Worm (Caenorhabditis elegans): ENCODE data around the gene T01E8.8.

The T01E8.8 gene

DNA sequence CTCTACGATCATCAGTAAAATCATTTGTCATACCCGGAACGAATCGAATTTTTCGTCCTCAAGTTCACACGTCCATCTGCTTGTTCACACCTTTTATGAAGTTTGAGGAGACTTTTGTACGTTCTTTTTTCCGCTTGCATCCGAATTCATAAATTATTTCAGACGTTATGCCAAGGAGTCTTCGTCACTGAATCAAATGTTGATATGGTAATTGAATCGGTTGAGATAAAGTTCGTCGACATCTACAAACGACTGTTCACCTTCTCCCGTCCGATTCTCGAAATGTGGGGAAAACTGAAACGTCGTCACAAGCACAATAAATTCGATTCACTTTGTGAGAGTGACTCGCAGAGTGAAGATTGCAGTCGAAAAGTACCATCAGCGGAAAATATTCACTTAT, 21.0 kb downstream of the T01E8.8 start:
- TF ChIP-seq hmbx-1 (tag; optimal IDR thresholded peaks at IDR 0.05) (no peak), tbx-37 (GFP tag; conservative IDR thresholded peaks at IDR 0.05) (no peak), tbx-11 (GFP tag; IDR thresholded peaks at IDR 0.05) (no peak), scrt-1 (GFP tag; IDR thresholded peaks at IDR 0.05) (no peak), tra-4 (tag; optimal IDR thresholded peaks at IDR 0.05) (no peak), F13C5.2 (tag; optimal IDR thresholded peaks at IDR 0.05) (no peak), ceh-36 (tag; optimal IDR thresholded peaks at IDR 0.05) (no peak), sea-1 (GFP tag; conservative IDR thresholded peaks at IDR 0.05) (no peak), B0310.2 (tag; optimal IDR thresholded peaks at IDR 0.05) (no peak), aly-1 (tag; optimal IDR thresholded peaks at IDR 0.05) (no peak), hnd-1 (tag; optimal IDR thresholded peaks at IDR 0.05) (no peak), pes-1 (GFP tag; IDR thresholded peaks at IDR 0.05) (no peak), hmg-4 (GFP tag; optimal IDR thresholded peaks at IDR 0.05) (no peak), ceh-13 (GFP tag; optimal IDR thresholded peaks at IDR 0.05) (no peak), ets-7 (tag; optimal IDR thresholded peaks at IDR 0.05) (no peak), ama-1 (optimal IDR thresholded peaks at IDR 0.05) (no peak), flt-1 (GFP tag; IDR thresholded peaks at IDR 0.05) (no peak)

DNA sequence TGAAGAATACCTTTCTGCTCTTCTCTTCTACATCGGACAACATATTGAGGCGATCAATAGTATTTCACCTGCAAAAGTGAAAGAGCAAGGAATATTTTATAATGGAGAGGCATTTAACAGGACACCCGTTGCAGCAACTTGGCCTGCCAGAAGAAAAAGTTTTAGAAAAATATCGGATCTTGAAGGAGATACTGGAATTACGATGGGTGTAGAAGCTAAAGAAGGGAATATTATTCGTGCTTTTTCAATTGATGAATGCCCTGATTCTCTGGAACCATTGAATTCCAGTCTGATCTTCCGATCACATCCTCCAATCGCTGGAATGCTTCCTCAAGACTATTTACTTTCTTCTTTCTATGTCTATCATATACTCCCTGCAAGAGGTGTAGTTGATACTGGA, 30.2 kb downstream of the T01E8.8 start:
- TF ChIP-seq ets-7 (tag; optimal IDR thresholded peaks at IDR 0.05) (no peak), flt-1 (GFP tag; IDR thresholded peaks at IDR 0.05) (no peak), ceh-36 (tag; optimal IDR thresholded peaks at IDR 0.05) (no peak), tra-4 (tag; optimal IDR thresholded peaks at IDR 0.05) (no peak), hmg-4 (GFP tag; optimal IDR thresholded peaks at IDR 0.05) (no peak), hnd-1 (tag; optimal IDR thresholded peaks at IDR 0.05) (no peak), tbx-37 (GFP tag; conservative IDR thresholded peaks at IDR 0.05) (no peak), hmbx-1 (tag; optimal IDR thresholded peaks at IDR 0.05) (no peak), ama-1 (optimal IDR thresholded peaks at IDR 0.05) (no peak), F13C5.2 (tag; optimal IDR thresholded peaks at IDR 0.05) (no peak), aly-1 (tag; optimal IDR thresholded peaks at IDR 0.05) (no peak), sea-1 (GFP tag; conservative IDR thresholded peaks at IDR 0.05) (no peak), B0310.2 (tag; optimal IDR thresholded peaks at IDR 0.05) (no peak), pes-1 (GFP tag; IDR thresholded peaks at IDR 0.05) (no peak), scrt-1 (GFP tag; IDR thresholded peaks at IDR 0.05) (no peak), tbx-11 (GFP tag; IDR thresholded peaks at IDR 0.05) (no peak), ceh-13 (GFP tag; optimal IDR thresholded peaks at IDR 0.05) (no peak)

ce11 chrII:10270052-10270451, 39.0 kb downstream of the T01E8.8 start, which contains the start of gene F54B3.2:
Gene F54B3.2, minus strand, starts transcription at chrII:10270152.
- TF ChIP-seq flt-1 (GFP tag; IDR thresholded peaks at IDR 0.05) = no peak
- no peak for TF ChIP-seq tbx-11 (GFP tag; IDR thresholded peaks at IDR 0.05)
- no peak for TF ChIP-seq tbx-37 (GFP tag; conservative IDR thresholded peaks at IDR 0.05)
- no peak for TF ChIP-seq hmbx-1 (tag; optimal IDR thresholded peaks at IDR 0.05)
- TF ChIP-seq hmg-4 (GFP tag; optimal IDR thresholded peaks at IDR 0.05) = no peak
- no peak for TF ChIP-seq B0310.2 (tag; optimal IDR thresholded peaks at IDR 0.05)
- TF ChIP-seq scrt-1 (GFP tag; IDR thresholded peaks at IDR 0.05) = no peak
- TF ChIP-seq hnd-1 (tag; optimal IDR thresholded peaks at IDR 0.05) = no peak
- no peak for TF ChIP-seq tra-4 (tag; optimal IDR thresholded peaks at IDR 0.05)
- no peak for TF ChIP-seq pes-1 (GFP tag; IDR thresholded peaks at IDR 0.05)
- TF ChIP-seq aly-1 (tag; optimal IDR thresholded peaks at IDR 0.05) = no peak
- no peak for TF ChIP-seq ama-1 (optimal IDR thresholded peaks at IDR 0.05)
- TF ChIP-seq ceh-36 (tag; optimal IDR thresholded peaks at IDR 0.05) = no peak
- no peak for TF ChIP-seq ceh-13 (GFP tag; optimal IDR thresholded peaks at IDR 0.05)
- TF ChIP-seq sea-1 (GFP tag; conservative IDR thresholded peaks at IDR 0.05) = no peak
- no peak for TF ChIP-seq F13C5.2 (tag; optimal IDR thresholded peaks at IDR 0.05)

ce11 chrII:10271093-10271492, 40.0 kb downstream of the T01E8.8 start, which contains the start of gene F54B3.4:
Gene F54B3.4, minus strand, starts transcription at chrII:10271193.
- TF ChIP-seq ama-1 (optimal IDR thresholded peaks at IDR 0.05) = no peak
- TF ChIP-seq sea-1 (GFP tag; conservative IDR thresholded peaks at IDR 0.05) = no peak
- TF ChIP-seq aly-1 (tag; optimal IDR thresholded peaks at IDR 0.05) = no peak
- TF ChIP-seq ceh-36 (tag; optimal IDR thresholded peaks at IDR 0.05) = no peak
- TF ChIP-seq F13C5.2 (tag; optimal IDR thresholded peaks at IDR 0.05) = no peak
- no peak for TF ChIP-seq flt-1 (GFP tag; IDR thresholded peaks at IDR 0.05)
- no peak for TF ChIP-seq ceh-13 (GFP tag; optimal IDR thresholded peaks at IDR 0.05)
- TF ChIP-seq scrt-1 (GFP tag; IDR thresholded peaks at IDR 0.05) = no peak
- TF ChIP-seq pes-1 (GFP tag; IDR thresholded peaks at IDR 0.05) = no peak
- TF ChIP-seq B0310.2 (tag; optimal IDR thresholded peaks at IDR 0.05) = no peak
- no peak for TF ChIP-seq tbx-37 (GFP tag; conservative IDR thresholded peaks at IDR 0.05)
- no peak for TF ChIP-seq tra-4 (tag; optimal IDR thresholded peaks at IDR 0.05)
- TF ChIP-seq hmbx-1 (tag; optimal IDR thresholded peaks at IDR 0.05) = no peak
- TF ChIP-seq hmg-4 (GFP tag; optimal IDR thresholded peaks at IDR 0.05) = no peak
- TF ChIP-seq hnd-1 (tag; optimal IDR thresholded peaks at IDR 0.05) = no peak
- TF ChIP-seq tbx-11 (GFP tag; IDR thresholded peaks at IDR 0.05) = no peak
- no peak for TF ChIP-seq ets-7 (tag; optimal IDR thresholded peaks at IDR 0.05)

DNA sequence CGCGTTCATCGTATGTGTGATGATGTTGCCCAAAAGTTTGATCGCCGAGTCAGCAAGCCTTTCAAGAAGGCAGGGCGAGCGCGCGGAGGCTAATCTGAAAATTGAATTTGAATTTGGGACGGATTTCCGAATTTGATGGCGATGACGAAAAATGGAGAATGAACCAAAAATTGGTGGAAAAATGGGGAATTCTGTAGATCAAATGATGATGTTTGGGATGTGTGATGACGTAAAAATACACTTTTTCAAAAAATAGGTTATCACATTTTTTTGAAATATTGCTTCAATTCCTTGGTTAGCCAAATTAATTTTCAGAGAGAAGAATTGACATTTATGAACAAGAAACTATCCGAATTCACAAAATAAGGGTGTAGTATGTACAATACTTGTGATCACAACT, 48.5 kb downstream of the T01E8.8 start, which contains the start of gene ZK971.1:
ZK971.1 (minus strand) TSS at position 101 of the 400 bp plus-strand sequence.
- no peak for TF ChIP-seq scrt-1 (GFP tag; IDR thresholded peaks at IDR 0.05)
- TF ChIP-seq tbx-11 (GFP tag; IDR thresholded peaks at IDR 0.05) = no peak
- TF ChIP-seq F13C5.2 (tag; optimal IDR thresholded peaks at IDR 0.05) = no peak
- no peak for TF ChIP-seq aly-1 (tag; optimal IDR thresholded peaks at IDR 0.05)
- TF ChIP-seq flt-1 (GFP tag; IDR thresholded peaks at IDR 0.05) = no peak
- no peak for TF ChIP-seq tbx-37 (GFP tag; conservative IDR thresholded peaks at IDR 0.05)
- TF ChIP-seq hnd-1 (tag; optimal IDR thresholded peaks at IDR 0.05) = no peak
- TF ChIP-seq hmbx-1 (tag; optimal IDR thresholded peaks at IDR 0.05) = no peak
- no peak for TF ChIP-seq tra-4 (tag; optimal IDR thresholded peaks at IDR 0.05)
- TF ChIP-seq pes-1 (GFP tag; IDR thresholded peaks at IDR 0.05) = no peak
- TF ChIP-seq ets-7 (tag; optimal IDR thresholded peaks at IDR 0.05) = no peak
- TF ChIP-seq B0310.2 (tag; optimal IDR thresholded peaks at IDR 0.05) = no peak
- no peak for TF ChIP-seq ama-1 (optimal IDR thresholded peaks at IDR 0.05)
- TF ChIP-seq ceh-36 (tag; optimal IDR thresholded peaks at IDR 0.05) = no peak
- no peak for TF ChIP-seq hmg-4 (GFP tag; optimal IDR thresholded peaks at IDR 0.05)

- TF ChIP-seq ceh-36 (tag; optimal IDR thresholded peaks at IDR 0.05) (no peak), F13C5.2 (tag; optimal IDR thresholded peaks at IDR 0.05) (no peak), scrt-1 (GFP tag; IDR thresholded peaks at IDR 0.05) (no peak), sea-1 (GFP tag; conservative IDR thresholded peaks at IDR 0.05) (no peak), tra-4 (tag; optimal IDR thresholded peaks at IDR 0.05) (no peak), ceh-13 (GFP tag; optimal IDR thresholded peaks at IDR 0.05) (no peak), hnd-1 (tag; optimal IDR thresholded peaks at IDR 0.05) (no peak), aly-1 (tag; optimal IDR thresholded peaks at IDR 0.05) (no peak)
These were observed 50.6 kb downstream of the T01E8.8 start for ce11 chrII:10281674-10282073.

DNA sequence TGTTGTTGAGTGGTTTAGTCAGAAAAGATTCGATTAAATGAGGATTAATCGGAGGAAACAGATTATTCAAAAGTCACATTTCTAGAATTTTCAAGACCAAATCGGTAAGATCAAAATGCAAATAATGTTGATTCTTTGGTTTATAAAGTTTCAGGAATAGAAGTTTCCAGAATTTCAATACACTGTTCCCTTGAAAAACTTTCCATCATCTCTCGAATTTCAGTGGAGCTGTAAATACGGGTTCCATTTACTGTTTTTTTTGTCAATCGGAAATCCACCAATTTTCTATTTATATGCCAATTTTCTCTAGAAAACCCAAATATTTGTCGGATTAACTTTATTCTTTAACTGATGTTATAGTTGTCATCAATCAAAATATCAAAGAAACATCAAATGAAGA, 52.1 kb downstream of the T01E8.8 start:
- TF ChIP-seq ceh-36 (tag; optimal IDR thresholded peaks at IDR 0.05) (no peak), hmg-4 (GFP tag; optimal IDR thresholded peaks at IDR 0.05) (no peak), tbx-11 (GFP tag; IDR thresholded peaks at IDR 0.05) (no peak), B0310.2 (tag; optimal IDR thresholded peaks at IDR 0.05) (no peak)

Data from whole organism, early embryonic.